In genomic region chrX:15246595-15246994, ce11 we compare ENCODE assay signal across 5 worm cellular contexts.
TF ChIP-seq lines count a peak whose summit lies in the region.

No protein-coding gene starts in this region.

TF ChIP-seq in whole organism, L1 larva, 84 proteins besides CTCF, POLR2A, EP300 and RAD21:
- TF ChIP-seq egl-13 (tag; optimal IDR thresholded peaks at IDR 0.05; lab: Kevin White, UChicago), result no peak
- TF ChIP-seq elt-3 (tag; optimal IDR thresholded peaks at IDR 0.05; lab: Kevin White, UChicago), result peak in 1 of 6 experiments; percentile 23
- peak; percentile 69 for TF ChIP-seq blmp-1 (tag; optimal IDR thresholded peaks at IDR 0.05; lab: Kevin White, UChicago)
- peak in 1 of 2 experiments; percentile 47 for TF ChIP-seq lin-35 (GFP tag; optimal IDR thresholded peaks at IDR 0.05; lab: Kevin White, UChicago)
- TF ChIP-seq F16B12.6 (tag; optimal IDR thresholded peaks at IDR 0.05; lab: Kevin White, UChicago), result peak; percentile 72
- peak; percentile 39 for TF ChIP-seq nhr-20 (tag; optimal IDR thresholded peaks at IDR 0.05; lab: Kevin White, UChicago)
- TF ChIP-seq C16A3.4 (tag; optimal IDR thresholded peaks at IDR 0.05; lab: Kevin White, UChicago), result peak; percentile 17
- peak; percentile 76 for TF ChIP-seq lin-14 (GFP tag; optimal IDR thresholded peaks at IDR 0.05; lab: Kevin White, UChicago)
- no peak for TF ChIP-seq unc-62 (GFP tag; optimal IDR thresholded peaks at IDR 0.05; lab: Kevin White, UChicago)
TF ChIP-seq in whole organism, L1 larva: peak in this region for 7.

TF ChIP-seq in whole organism, L3 larva, 47 proteins besides CTCF, POLR2A, EP300 and RAD21:
- peak; percentile 57 for TF ChIP-seq nhr-23 (tag; optimal IDR thresholded peaks at IDR 0.05; lab: Kevin White, UChicago)
- no peak for TF ChIP-seq nfya-1 (tag; optimal IDR thresholded peaks at IDR 0.05; lab: Kevin White, UChicago; ENCODE audit: insufficient read depth)
- peak; percentile 78 for TF ChIP-seq nhr-25 (tag; optimal IDR thresholded peaks at IDR 0.05; lab: Kevin White, UChicago)
- peak; percentile 90 for TF ChIP-seq pha-4 (tag; optimal IDR thresholded peaks at IDR 0.05; lab: Kevin White, UChicago)
- no peak for TF ChIP-seq ceh-82 (tag; optimal IDR thresholded peaks at IDR 0.05; lab: Kevin White, UChicago)
- no peak for TF ChIP-seq R02D3.7 (tag; optimal IDR thresholded peaks at IDR 0.05; lab: Kevin White, UChicago)

TF ChIP-seq in whole organism, early embryonic, 17 proteins besides CTCF, POLR2A, EP300 and RAD21:
- TF ChIP-seq scrt-1 (GFP tag; IDR thresholded peaks at IDR 0.05; lab: Robert Waterston, UW) (no peak), tbx-11 (GFP tag; IDR thresholded peaks at IDR 0.05; lab: Robert Waterston, UW) (0 out of 2 replicates have a peak, but pooled peaks have one; percentile 29), ama-1 (optimal IDR thresholded peaks at IDR 0.05; lab: Kevin White, UChicago) (no peak), hmbx-1 (tag; optimal IDR thresholded peaks at IDR 0.05; lab: Kevin White, UChicago) (no peak), tbx-37 (GFP tag; conservative IDR thresholded peaks at IDR 0.05; lab: Robert Waterston, UW) (no peak), F13C5.2 (tag; optimal IDR thresholded peaks at IDR 0.05; lab: Kevin White, UChicago) (no peak)
TF ChIP-seq in whole organism, early embryonic: peak in this region for 1.

TF ChIP-seq in whole organism, midembryonic, 9 proteins besides CTCF, POLR2A, EP300 and RAD21:
- TF ChIP-seq flt-1 (GFP tag; IDR thresholded peaks at IDR 0.05; lab: Robert Waterston, UW), result peak; percentile 53; the same call in 1 of the 2 replicates
- TF ChIP-seq T22C8.4 (GFP tag; IDR thresholded peaks at IDR 0.05; lab: Robert Waterston, UW), result no peak

TF ChIP-seq in whole organism, young adult, 124 proteins besides CTCF, POLR2A, EP300 and RAD21:
- TF ChIP-seq die-1 (tag; optimal IDR thresholded peaks at IDR 0.05; lab: Kevin White, UChicago) (no peak), madf-3 (GFP tag; IDR thresholded peaks at IDR 0.05; lab: Robert Waterston, UW) (0 out of 2 replicates have a peak, but pooled peaks have one; percentile 32), nhr-80 (tag; optimal IDR thresholded peaks at IDR 0.05; lab: Kevin White, UChicago) (peak; percentile 5), Y79H2A.3 (GFP tag; conservative IDR thresholded peaks at IDR 0.05; lab: Robert Waterston, UW) (no peak)
